Worm (Caenorhabditis elegans) whole organism, L4/young adult: ENCODE results near the gene M05D6.3.

Source experiments
- W03F9.2 ChIP-seq: fragments of 150-350 bp; optimal IDR thresholded peaks from 2 replicates; lab custom pipeline; 2014; ENCODE audit warnings: missing biosample characterization, missing genetic modification characterization
- dao-5 ChIP-seq: sonication (generic microtip); optimal IDR thresholded peaks from 2 replicates; lab custom pipeline; 2016; ENCODE audit warnings: missing genotype, missing genetic modification characterization, moderate library complexity, missing compliant biosample characterization
- him-1 ChIP-seq: sonication (generic microtip); optimal IDR thresholded peaks from 2 replicates; lab custom pipeline; 2016; ENCODE audit warnings: missing genotype, missing genetic modification reagents, missing genetic modification characterization, missing compliant biosample characterization

- no peak for TF ChIP-seq him-1
- TF ChIP-seq W03F9.2 (tag; lab: Kevin White, UChicago), result no peak
- TF ChIP-seq dao-5 (tag; lab: Kevin White, UChicago), result no peak
These were observed 39.2 kb downstream of the M05D6.3 start, which contains the start of gene ctg-2 for ce11 chrII:8514729-8515128.
